Fruit fly (Drosophila melanogaster) whole organism, prepupa: ENCODE data around the gene CG1231.
A peak's percentile ranks its signal among the peaks of the same experiment; 100 is the strongest.

Source experiments
- CG10669 ChIP-seq: fragments of 200-800 bp; sonication (Bioruptor generic); optimal IDR thresholded peaks from 3 replicates; lab custom pipeline; 2018; ENCODE audit warnings: missing biosample characterization, mild to moderate bottlenecking, missing genetic modification characterization, moderate library complexity
- CG11294 ChIP-seq: fragments of 200-800 bp; sonication (Bioruptor generic); IDR thresholded peaks from 2 replicates; pipeline ENCODE4 v1.3.6; 2022; ENCODE audit warnings: missing biosample characterization, missing genetic modification characterization
- CG11902 ChIP-seq: fragments of 200-800 bp; sonication (Bioruptor generic); optimal IDR thresholded peaks from 3 replicates; lab custom pipeline; 2016; ENCODE audit warnings: missing biosample characterization, missing genetic modification characterization
- CG15336 ChIP-seq: fragments of 200-800 bp; sonication (Bioruptor generic); IDR thresholded peaks from 2 replicates; pipeline ENCODE4 v1.3.6; 2022; ENCODE audit warnings: missing biosample characterization, missing genetic modification characterization
- CG16779 ChIP-seq: fragments of 200-800 bp; sonication (Bioruptor generic); optimal IDR thresholded peaks from 3 replicates; lab custom pipeline; 2017; ENCODE audit warnings: missing biosample characterization, mild to moderate bottlenecking, missing genetic modification characterization
- CG31627 ChIP-seq: fragments of 200-800 bp; sonication (Bioruptor generic); optimal IDR thresholded peaks from 3 replicates; lab custom pipeline; 2016; ENCODE audit warnings: missing biosample characterization, missing genetic modification characterization
- CG34406 ChIP-seq: fragments of 200-800 bp; sonication (Bioruptor generic); optimal IDR thresholded peaks from 3 replicates; lab custom pipeline; 2016; ENCODE audit warnings: missing biosample characterization, missing genetic modification characterization
- CG3919 ChIP-seq: fragments of 200-800 bp; sonication (Bioruptor generic); optimal IDR thresholded peaks from 3 replicates; lab custom pipeline; 2016; ENCODE audit warnings: missing biosample characterization, missing genetic modification characterization
- CG4318 ChIP-seq: fragments of 200-800 bp; sonication (Bioruptor generic); optimal IDR thresholded peaks from 3 replicates; lab custom pipeline; 2017; ENCODE audit warnings: missing biosample characterization, mild to moderate bottlenecking, missing genetic modification characterization
- CG6163 ChIP-seq: fragments of 200-800 bp; sonication (Bioruptor generic); IDR thresholded peaks from 3 replicates; pipeline ENCODE4 v1.3.6; 2022; ENCODE audit warnings: missing biosample characterization, missing genetic modification characterization
- CG6276 ChIP-seq: fragments of 200-800 bp; sonication (Bioruptor generic); optimal IDR thresholded peaks from 2 replicates; lab custom pipeline; 2017; ENCODE audit warnings: missing biosample characterization, mild to moderate bottlenecking, missing genetic modification characterization
- CG6808 ChIP-seq: fragments of 200-800 bp; sonication (Bioruptor generic); optimal IDR thresholded peaks from 3 replicates; lab custom pipeline; 2017; ENCODE audit warnings: missing biosample characterization, missing genetic modification characterization, mild to moderate bottlenecking, moderate library complexity, missing genetic modification reagents
- CG6854 ChIP-seq: fragments of 200-800 bp; sonication (Bioruptor generic); optimal IDR thresholded peaks from 2 replicates; lab custom pipeline; 2017; ENCODE audit warnings: missing biosample characterization, mild to moderate bottlenecking, missing genetic modification characterization
- CG8319 ChIP-seq: fragments of 200-800 bp; sonication (Bioruptor generic); optimal IDR thresholded peaks from 3 replicates; lab custom pipeline; 2016; ENCODE audit warnings: missing biosample characterization, missing genetic modification characterization
- CG8632 ChIP-seq: fragments of 200-800 bp; sonication (Bioruptor generic); optimal IDR thresholded peaks from 3 replicates; lab custom pipeline; 2016; ENCODE audit warnings: missing biosample characterization, missing genetic modification characterization
- CG9139 ChIP-seq: fragments of 200-800 bp; sonication (Bioruptor generic); optimal IDR thresholded peaks from 3 replicates; lab custom pipeline; 2017; ENCODE audit warnings: missing biosample characterization, mild to moderate bottlenecking, missing genetic modification characterization
- Eip75B ChIP-seq: fragments of 200-800 bp; sonication (Bioruptor generic); optimal IDR thresholded peaks from 3 replicates; lab custom pipeline; 2016; ENCODE audit warnings: missing biosample characterization, missing genetic modification characterization
- Eip78C ChIP-seq: fragments of 200-800 bp; sonication (Bioruptor generic); peaks from one replicate; lab custom pipeline; 2016; ENCODE audit warnings: missing biosample characterization, missing genetic modification characterization
- Eip93F ChIP-seq: fragments of 200-800 bp; sonication (Bioruptor generic); optimal IDR thresholded peaks from 2 replicates; lab custom pipeline; 2016; ENCODE audit warnings: missing biosample characterization, mild to moderate bottlenecking, missing genetic modification characterization
- Gug ChIP-seq: fragments of 200-800 bp; sonication (Bioruptor generic); IDR thresholded peaks from 2 replicates; pipeline ENCODE4 v1.3.6; 2022; ENCODE audit warnings: missing biosample characterization, missing genetic modification characterization
- Hr39 ChIP-seq: fragments of 200-800 bp; sonication (Bioruptor generic); optimal IDR thresholded peaks from 2 replicates; lab custom pipeline; 2016; ENCODE audit warnings: missing biosample characterization, missing genetic modification characterization
- OdsH ChIP-seq: fragments of 200-800 bp; sonication (Bioruptor generic); optimal IDR thresholded peaks from 3 replicates; lab custom pipeline; 2016; ENCODE audit warnings: missing biosample characterization, missing genetic modification characterization
- Sox14 ChIP-seq: fragments of 200-800 bp; sonication (Bioruptor generic); optimal IDR thresholded peaks from 3 replicates; lab custom pipeline; 2016; ENCODE audit warnings: missing biosample characterization, missing genetic modification characterization
- Sox15 ChIP-seq: fragments of 200-800 bp; sonication (Bioruptor generic); optimal IDR thresholded peaks from 3 replicates; lab custom pipeline; 2016; ENCODE audit warnings: missing biosample characterization, missing genetic modification characterization
- achi ChIP-seq: fragments of 200-800 bp; sonication (Bioruptor generic); optimal IDR thresholded peaks from 3 replicates; lab custom pipeline; 2016; ENCODE audit warnings: missing biosample characterization, missing genetic modification characterization
- acj6 ChIP-seq: fragments of 200-800 bp; sonication (Bioruptor generic); optimal IDR thresholded peaks from 3 replicates; lab custom pipeline; 2016; ENCODE audit warnings: missing biosample characterization, missing genetic modification characterization
- cyc ChIP-seq: fragments of 200-800 bp; sonication (Bioruptor generic); optimal IDR thresholded peaks from 3 replicates; lab custom pipeline; 2016; ENCODE audit warnings: missing biosample characterization, missing genetic modification characterization
- dac ChIP-seq: fragments of 200-800 bp; sonication (Bioruptor generic); optimal IDR thresholded peaks from 2 replicates; lab custom pipeline; 2017; ENCODE audit warnings: missing biosample characterization, mild to moderate bottlenecking, missing genetic modification characterization
- fd59A ChIP-seq: fragments of 200-800 bp; sonication (Bioruptor generic); optimal IDR thresholded peaks from 2 replicates; lab custom pipeline; 2017; ENCODE audit warnings: missing biosample characterization, mild to moderate bottlenecking, missing genetic modification characterization, missing genetic modification reagents
- fd85E ChIP-seq: fragments of 200-800 bp; sonication (Bioruptor generic); optimal IDR thresholded peaks from 3 replicates; lab custom pipeline; 2016; ENCODE audit warnings: missing biosample characterization, missing genetic modification characterization
- lz ChIP-seq: fragments of 200-800 bp; sonication (Bioruptor generic); optimal IDR thresholded peaks from 3 replicates; lab custom pipeline; 2016; ENCODE audit warnings: missing biosample characterization, missing genetic modification characterization
- net ChIP-seq: fragments of 200-800 bp; sonication (Bioruptor generic); optimal IDR thresholded peaks from 3 replicates; lab custom pipeline; 2016; ENCODE audit warnings: missing biosample characterization, missing genetic modification characterization
- pdm3 ChIP-seq: fragments of 200-800 bp; sonication (Bioruptor generic); optimal IDR thresholded peaks from 3 replicates; lab custom pipeline; 2016; ENCODE audit warnings: missing biosample characterization, missing genetic modification characterization
- ss ChIP-seq, 2 experiments: fragments of 200-800 bp; sonication (Bioruptor generic); optimal IDR thresholded peaks; 2 replicates in 1 of 2; 3 replicates in 1 of 2; lab custom pipeline; 2017 to 2018; ENCODE audit warnings: mild to moderate bottlenecking in 2 of 2, missing biosample characterization in 2 of 2, missing genetic modification characterization in 2 of 2, moderate library complexity in 1 of 2

Gene CG1231

DNA sequence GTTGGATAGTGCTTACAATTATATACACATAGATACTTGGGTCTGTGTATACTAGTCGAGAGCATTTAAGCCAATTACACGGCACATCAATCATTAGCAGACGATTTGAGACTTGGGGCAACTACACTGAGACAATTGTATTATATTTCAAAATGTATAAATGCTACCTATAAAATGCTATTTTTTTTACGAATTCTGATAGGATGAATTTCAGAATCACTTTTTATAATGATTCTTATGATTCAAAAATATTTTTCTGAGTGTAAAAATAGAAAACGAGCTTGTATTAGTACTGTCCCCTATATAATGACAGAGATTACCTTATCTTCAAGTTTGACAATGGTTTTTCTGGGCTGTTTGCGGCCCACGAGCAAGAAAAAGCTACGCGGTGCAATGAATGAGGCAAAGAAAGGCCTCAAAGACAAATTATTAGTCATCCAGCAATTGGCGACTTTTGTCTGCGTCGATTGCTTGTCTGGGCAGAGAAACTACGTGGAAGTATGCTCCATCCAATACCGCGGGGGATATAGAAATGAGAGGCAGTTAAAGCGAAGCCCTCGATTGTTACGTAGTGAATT, 5.5 kb upstream of the CG1231 start (continued):
- TF ChIP-seq fd59A (GFP tag; lab: Kevin White, UChicago) (no peak), CG6163 (GFP tag; lab: Robert Waterston, UW) (peak; percentile 66), CG11294 (GFP tag; lab: Robert Waterston, UW) (peak; percentile 47; the same call in 1 of the 2 replicates), CG4318 (no peak), fd85E (no peak), CG8632 (GFP tag; lab: Kevin White, UChicago) (no peak), CG10669 (GFP tag; lab: Kevin White, UChicago) (no peak)

dm6 chr3L:357681-358080, 1.5 kb downstream of the CG1231 start, which contains the start of gene Roc1b:
Gene Roc1b, plus strand, starts transcription at chr3L:357981.
- no peak for TF ChIP-seq CG34406
- TF ChIP-seq lz, result no peak
- TF ChIP-seq Eip78C (GFP tag; lab: Kevin White, UChicago), result no peak
- TF ChIP-seq CG16779 (tag; lab: Kevin White, UChicago), result no peak
- TF ChIP-seq acj6 (GFP tag; lab: Kevin White, UChicago), result no peak
- TF ChIP-seq CG6276 (GFP tag; lab: Kevin White, UChicago), result no peak
- no peak for TF ChIP-seq CG15336
- TF ChIP-seq dac (GFP tag; lab: Kevin White, UChicago), result no peak
- TF ChIP-seq CG11902, result no peak
- TF ChIP-seq pdm3 (GFP tag; lab: Kevin White, UChicago), result no peak
- TF ChIP-seq Sox14 (GFP tag; lab: Kevin White, UChicago), result no peak
- no peak for TF ChIP-seq cyc (GFP tag; lab: Kevin White, UChicago)
- no peak for TF ChIP-seq Eip75B (GFP tag; lab: Kevin White, UChicago)

DNA sequence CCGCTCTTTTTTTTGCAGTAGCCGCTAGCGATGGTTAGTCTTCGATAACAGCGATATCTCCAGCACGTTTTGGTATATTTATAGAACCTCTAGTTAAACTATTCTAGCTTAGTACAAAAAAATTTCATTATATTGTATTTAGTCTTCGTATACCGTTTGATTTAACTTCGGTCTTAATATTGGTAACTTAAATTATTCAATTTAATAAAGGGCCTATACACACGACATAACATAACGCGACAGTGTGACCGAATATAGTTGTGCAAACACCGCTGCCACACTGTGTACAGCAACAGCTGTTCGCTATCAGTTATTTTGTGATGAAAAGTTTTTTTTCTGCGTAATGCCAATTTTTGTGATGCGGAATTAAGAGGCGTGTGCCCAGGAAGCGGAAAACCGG, 5.0 kb downstream of the CG1231 start, which contains the start of the genes Cdc5 and CG1233:
Gene Cdc5, minus strand, starts transcription at position 183 of the 400 bp plus-strand sequence.
Gene CG1233, plus strand, starts transcription at position 272 of the 400 bp plus-strand sequence.
- TF ChIP-seq lz, result peak; percentile 41
- peak; percentile 26 for TF ChIP-seq CG31627 (GFP tag; lab: Kevin White, UChicago)
- TF ChIP-seq pdm3 (GFP tag; lab: Kevin White, UChicago), result no peak
- TF ChIP-seq Eip93F (GFP tag; lab: Kevin White, UChicago), result no peak
- no peak for TF ChIP-seq Sox15 (GFP tag; lab: Kevin White, UChicago)
- TF ChIP-seq ss (GFP tag; optimal IDR thresholded peaks at IDR 0.05; lab: Kevin White, UChicago), result no peak
- no peak for TF ChIP-seq CG6808 (GFP tag; lab: Kevin White, UChicago)
- TF ChIP-seq CG9139 (GFP tag; lab: Kevin White, UChicago), result no peak
- TF ChIP-seq CG15336, result peak; percentile 33; the same call in 1 of the 2 replicates

DNA sequence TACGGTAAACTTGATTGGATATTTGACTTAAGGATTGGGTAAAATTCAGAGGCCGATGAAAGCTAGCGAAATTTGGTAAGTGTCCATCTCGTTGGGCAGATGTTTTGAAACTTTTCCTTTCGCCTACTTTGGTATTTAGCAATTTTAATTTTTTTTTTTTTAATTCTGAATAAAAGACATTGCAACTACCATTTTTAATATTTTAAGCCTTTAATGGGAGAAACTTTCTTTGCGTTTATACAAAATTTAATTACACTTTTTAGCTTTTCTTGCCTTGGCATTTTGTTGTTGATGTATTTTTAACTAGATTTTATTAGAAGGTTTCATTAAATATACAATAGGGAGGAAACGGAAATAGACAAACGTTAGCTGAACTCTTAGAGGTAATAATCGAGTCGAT, 10.1 kb downstream of the CG1231 start, which contains the start of gene CG13884:
Gene CG13884, minus strand, starts transcription at position 101 of the 400 bp plus-strand sequence.
- TF ChIP-seq CG9139 (GFP tag; lab: Kevin White, UChicago), result no peak
- TF ChIP-seq Gug, result no peak
- TF ChIP-seq OdsH (GFP tag; lab: Kevin White, UChicago), result no peak
- no peak for TF ChIP-seq CG15336
- no peak for TF ChIP-seq CG8319 (GFP tag; lab: Kevin White, UChicago)
- TF ChIP-seq Eip93F (GFP tag; lab: Kevin White, UChicago), result no peak
- no peak for TF ChIP-seq lz
- no peak for TF ChIP-seq net
- TF ChIP-seq CG3919 (GFP tag; lab: Kevin White, UChicago), result no peak
- no peak for TF ChIP-seq CG6854 (GFP tag; lab: Kevin White, UChicago)
- no peak for TF ChIP-seq achi
- TF ChIP-seq Hr39 (GFP tag; lab: Kevin White, UChicago), result no peak
- no peak for TF ChIP-seq CG34406
- TF ChIP-seq cyc (GFP tag; lab: Kevin White, UChicago), result no peak
